Worm (Caenorhabditis elegans) whole organism, L4 larva: Measurements from ENCODE around the gene EGAP1.5.
A peak's percentile ranks its signal among the peaks of the same experiment; 100 is the strongest.

Source experiments
- F10B5.3 ChIP-seq: sonication (generic microtip); optimal IDR thresholded peaks from 2 replicates; lab custom pipeline; 2016; ENCODE audit warnings: mild to moderate bottlenecking, missing genetic modification characterization, missing compliant biosample characterization
- F37D6.2 ChIP-seq: sonication (generic microtip); optimal IDR thresholded peaks from 2 replicates; lab custom pipeline; 2016; ENCODE audit warnings: mild to moderate bottlenecking, missing genetic modification characterization, missing compliant biosample characterization
- F44E2.7 ChIP-seq: fragments of 200-800 bp; sonication (Bioruptor generic); IDR thresholded peaks from 2 replicates; pipeline ENCODE4 v2.1.2; 2022; ENCODE audit warnings: missing genetic modification characterization, missing compliant biosample characterization
- T20F7.1 ChIP-seq: fragments of 200-800 bp; sonication (Bioruptor generic); optimal IDR thresholded peaks from 2 replicates; lab custom pipeline; 2018; ENCODE audit warnings: mild to moderate bottlenecking, missing genetic modification characterization, missing compliant biosample characterization
- T26A8.4 ChIP-seq: fragments of 200-800 bp; sonication (Bioruptor generic); IDR thresholded peaks from 2 replicates; pipeline ENCODE4 v1.3.6; 2022; ENCODE audit warnings: missing genetic modification characterization, missing compliant biosample characterization
- Y105C5A.15 ChIP-seq: fragments of 200-800 bp; sonication (Bioruptor generic); IDR thresholded peaks from 2 replicates; pipeline ENCODE4 v1.3.6; 2022; ENCODE audit warnings: missing genetic modification characterization, missing compliant biosample characterization
- Y48G9A.11 ChIP-seq: fragments of 200-800 bp; sonication (Bioruptor generic); IDR thresholded peaks from 2 replicates; pipeline ENCODE4 v1.3.6; 2022; ENCODE audit warnings: missing genetic modification reagents, missing genetic modification characterization, missing compliant biosample characterization
- Y75B8A.6 ChIP-seq: fragments of 200-800 bp; sonication (Bioruptor generic); IDR thresholded peaks from 2 replicates; pipeline ENCODE4 v1.3.6; 2022; ENCODE audit warnings: missing genetic modification reagents, missing genetic modification characterization, missing compliant biosample characterization
- arid-1 ChIP-seq: fragments of 200-800 bp; sonication (Bioruptor generic); conservative IDR thresholded peaks from 2 replicates; pipeline ENCODE4 v1.3.6; 2022; ENCODE audit warnings: missing genetic modification reagents, missing genetic modification characterization, missing compliant biosample characterization
- ceh-20 ChIP-seq: fragments of 200-800 bp; sonication (Bioruptor generic); IDR thresholded peaks from 2 replicates; pipeline ENCODE4 v1.3.6; 2022; ENCODE audit warnings: missing genetic modification reagents, missing genetic modification characterization, missing compliant biosample characterization
- ceh-32 ChIP-seq: sonication (generic microtip); optimal IDR thresholded peaks from 2 replicates; lab custom pipeline; 2016; ENCODE audit warnings: mild to moderate bottlenecking, missing genetic modification characterization, missing compliant biosample characterization; ENCODE audit not compliant: poor library complexity
- ceh-82 ChIP-seq: sonication (generic microtip); optimal IDR thresholded peaks from 2 replicates; lab custom pipeline; 2017; ENCODE audit warnings: missing biosample characterization, missing genetic modification characterization
- ces-1 ChIP-seq: fragments of 150-350 bp; sonication (generic microtip); optimal IDR thresholded peaks from 4 replicates; lab custom pipeline; 2014; ENCODE audit warnings: missing biosample characterization, missing genetic modification reagents, missing genetic modification characterization
- daf-8 ChIP-seq: fragments of 200-800 bp; sonication (Bioruptor generic); IDR thresholded peaks from 2 replicates; pipeline ENCODE4 v1.3.6; 2022; ENCODE audit warnings: missing genetic modification characterization, missing compliant biosample characterization
- dmd-8 ChIP-seq: fragments of 200-800 bp; sonication (Bioruptor generic); IDR thresholded peaks from 2 replicates; pipeline ENCODE4 v1.3.6; 2022; ENCODE audit warnings: missing genetic modification characterization, missing compliant biosample characterization
- duxl-1 ChIP-seq: sonication (generic microtip); optimal IDR thresholded peaks from 2 replicates; lab custom pipeline; 2016; ENCODE audit warnings: mild to moderate bottlenecking, missing genetic modification characterization, moderate library complexity, missing compliant biosample characterization; ENCODE audit not compliant: poor library complexity
- dve-1 ChIP-seq: sonication (generic microtip); optimal IDR thresholded peaks from 2 replicates; lab custom pipeline; 2017; ENCODE audit warnings: antibody characterized with exemption, mild to moderate bottlenecking, missing genetic modification characterization, missing compliant biosample characterization; ENCODE audit not compliant: insufficient read depth
- fos-1 ChIP-seq: fragments of 150-350 bp; optimal IDR thresholded peaks from 2 replicates; lab custom pipeline; 2014; ENCODE audit warnings: missing biosample characterization, missing genetic modification characterization
- hlh-11 ChIP-seq: fragments of 200-800 bp; sonication (Bioruptor generic); optimal IDR thresholded peaks from 2 replicates; lab custom pipeline; 2018; ENCODE audit warnings: mild to moderate bottlenecking, missing genetic modification characterization, missing compliant biosample characterization
- lin-1 ChIP-seq: fragments of 200-800 bp; sonication (Bioruptor generic); IDR thresholded peaks from 2 replicates; pipeline ENCODE4 v1.3.6; 2022; ENCODE audit warnings: missing genetic modification reagents, missing genetic modification characterization, missing compliant biosample characterization
- lin-15B ChIP-seq: fragments of 150-350 bp; sonication (generic microtip); optimal IDR thresholded peaks from 3 replicates; lab custom pipeline; 2014; ENCODE audit warnings: missing biosample characterization, missing genetic modification characterization
- lin-29 ChIP-seq: fragments of 200-800 bp; sonication (Bioruptor generic); IDR thresholded peaks from 2 replicates; pipeline ENCODE4 v1.3.6; 2022; ENCODE audit warnings: missing genetic modification reagents, missing genetic modification characterization, missing compliant biosample characterization
- lin-38 ChIP-seq: fragments of 200-800 bp; sonication (Bioruptor generic); IDR thresholded peaks from 2 replicates; pipeline ENCODE4 v1.3.6; 2022; ENCODE audit warnings: missing genetic modification reagents, missing genetic modification characterization, missing compliant biosample characterization
- nhr-25 ChIP-seq: sonication (generic microtip); optimal IDR thresholded peaks from 2 replicates; lab custom pipeline; 2017; ENCODE audit warnings: missing genetic modification characterization, mild to moderate bottlenecking, missing compliant biosample characterization, antibody characterized with exemption, moderate library complexity, borderline replicate concordance; ENCODE audit not compliant: insufficient read depth
- nhr-76 ChIP-seq: fragments of 150-350 bp; optimal IDR thresholded peaks from 2 replicates; lab custom pipeline; 2014; ENCODE audit warnings: missing biosample characterization, missing genetic modification characterization
- nhr-77 ChIP-seq: fragments of 150-350 bp; optimal IDR thresholded peaks from 2 replicates; lab custom pipeline; 2014; ENCODE audit warnings: missing biosample characterization, missing genetic modification characterization
- pha-4 ChIP-seq, 2 experiments: fragments of 150-350 bp in 1 of 2; fragments of 200-800 bp in 1 of 2; sonication (Bioruptor generic) in 1 of 2; IDR thresholded peaks in 1 of 2; optimal IDR thresholded peaks in 1 of 2; 2 replicates each; pipeline versions ENCODE4 v1.3.6 to Lab custom; 2014 to 2022; ENCODE audit warnings: missing genetic modification characterization in 2 of 2, missing genetic modification reagents in 2 of 2, missing biosample characterization in 1 of 2, missing compliant biosample characterization in 1 of 2
- pqm-1 ChIP-seq: sonication (generic microtip); optimal IDR thresholded peaks from 2 replicates; lab custom pipeline; 2017; ENCODE audit warnings: missing biosample characterization, missing genetic modification characterization
- rbr-2 ChIP-seq: sonication (generic microtip); optimal IDR thresholded peaks from 2 replicates; lab custom pipeline; 2016; ENCODE audit warnings: missing genotype, missing genetic modification characterization, missing compliant biosample characterization
- set-16 ChIP-seq: fragments of 200-800 bp; sonication (Bioruptor generic); IDR thresholded peaks from 2 replicates; pipeline ENCODE4 v1.3.6; 2022; ENCODE audit warnings: missing genetic modification reagents, missing genetic modification characterization, missing compliant biosample characterization
- snpc-1.2 ChIP-seq: fragments of 200-800 bp; sonication (Bioruptor generic); IDR thresholded peaks from 2 replicates; pipeline ENCODE4 v1.3.6; 2022; ENCODE audit warnings: missing genetic modification reagents, missing genetic modification characterization, missing compliant biosample characterization
- spr-1 ChIP-seq: sonication (generic microtip); optimal IDR thresholded peaks from 2 replicates; lab custom pipeline; 2016; ENCODE audit warnings: mild to moderate bottlenecking, missing genetic modification characterization, missing compliant biosample characterization
- zag-1 ChIP-seq: fragments of 150-350 bp; optimal IDR thresholded peaks from 2 replicates; lab custom pipeline; 2014; ENCODE audit warnings: missing biosample characterization, missing genetic modification characterization
- zip-2 ChIP-seq: fragments of 150-350 bp; optimal IDR thresholded peaks from 2 replicates; lab custom pipeline; 2014; ENCODE audit warnings: missing biosample characterization, missing genetic modification characterization
- ztf-7 ChIP-seq: fragments of 150-350 bp; optimal IDR thresholded peaks from 2 replicates; lab custom pipeline; 2014; ENCODE audit warnings: missing biosample characterization, missing genetic modification characterization

The EGAP1.5 gene

ce11 chrIII:5931433-5931994, at the start of gene EGAP1.5:
Gene EGAP1.5, plus strand, starts transcription at chrIII:5931721.
- TF ChIP-seq rbr-2 (tag; lab: Kevin White, UChicago), result no peak
- TF ChIP-seq hlh-11, result peak; percentile 15
- no peak for TF ChIP-seq Y48G9A.11 (GFP tag; lab: Robert Waterston, UW)
- no peak for TF ChIP-seq fos-1 (tag; lab: Kevin White, UChicago)

ce11 chrIII:5882284-5882683, 49.2 kb upstream of the EGAP1.5 start:
- TF ChIP-seq pqm-1 (no peak), T26A8.4 (GFP tag; lab: Robert Waterston, UW) (0 out of 2 replicates have a peak, but pooled peaks have one; percentile 16), spr-1 (tag; lab: Kevin White, UChicago) (no peak), ztf-7 (tag; lab: Kevin White, UChicago) (no peak), ceh-32 (no peak), duxl-1 (tag; lab: Kevin White, UChicago) (no peak), ceh-20 (GFP tag; lab: Robert Waterston, UW) (no peak), nhr-76 (no peak), zip-2 (tag; lab: Kevin White, UChicago) (no peak), F10B5.3 (tag; lab: Kevin White, UChicago) (no peak), dmd-8 (GFP tag; lab: Robert Waterston, UW) (no peak), daf-8 (GFP tag; lab: Robert Waterston, UW) (no peak), set-16 (no peak), lin-38 (GFP tag; lab: Robert Waterston, UW) (peak; percentile 33)

ce11 chrIII:5882823-5883222, 48.7 kb upstream of the EGAP1.5 start, which contains the start of gene F01F1.14:
Gene F01F1.14, minus strand, starts transcription at chrIII:5882923.
- TF ChIP-seq lin-29 (no peak), snpc-1.2 (no peak), ceh-82 (tag; lab: Kevin White, UChicago) (no peak), zag-1 (tag; lab: Kevin White, UChicago) (no peak), pha-4 (GFP tag; IDR thresholded peaks at IDR 0.05; lab: Robert Waterston, UW) (no peak), pha-4 (tag; optimal IDR thresholded peaks at IDR 0.05; lab: Kevin White, UChicago) (no peak), spr-1 (tag; lab: Kevin White, UChicago) (no peak)

- TF ChIP-seq T20F7.1, result no peak
- no peak for TF ChIP-seq F44E2.7
- no peak for TF ChIP-seq F37D6.2 (tag; lab: Kevin White, UChicago)
- TF ChIP-seq fos-1 (tag; lab: Kevin White, UChicago), result no peak
- TF ChIP-seq Y105C5A.15, result no peak
- TF ChIP-seq ceh-82 (tag; lab: Kevin White, UChicago), result no peak
- no peak for TF ChIP-seq Y75B8A.6 (GFP tag; lab: Robert Waterston, UW)
- no peak for TF ChIP-seq ces-1 (GFP tag; lab: Kevin White, UChicago)
- no peak for TF ChIP-seq lin-15B (tag; lab: Kevin White, UChicago)
- TF ChIP-seq nhr-77 (tag; lab: Kevin White, UChicago), result no peak
- TF ChIP-seq dve-1 (tag; lab: Kevin White, UChicago), result no peak
- no peak for TF ChIP-seq arid-1
- TF ChIP-seq ceh-20 (GFP tag; lab: Robert Waterston, UW), result no peak
- TF ChIP-seq, all 104 proteins: peak for 0
Observed at ce11 chrIII:5883517-5883916, 48.0 kb upstream of the EGAP1.5 start.

- no peak for TF ChIP-seq lin-1 (GFP tag; lab: Robert Waterston, UW)
- TF ChIP-seq nhr-25 (tag; lab: Kevin White, UChicago), result no peak
Observed at ce11 chrIII:5884007-5884406, 47.5 kb upstream of the EGAP1.5 start, which contains the start of gene C28H8.5. Gene C28H8.5, plus strand, starts transcription at chrIII:5884307.
